Fruit fly (Drosophila melanogaster) S2 (cell line): ENCODE measurements around the gene Vps24.

ENCODE experiments used
- CG8478 ChIP-seq: fragments of >200 bp; optimal IDR thresholded peaks from 2 replicates; lab custom pipeline; 2018
- CTCF ChIP-seq, 2 experiments: fragments of >200 bp; optimal IDR thresholded peaks; 2 replicates each; lab custom pipeline; 2018

DNA sequence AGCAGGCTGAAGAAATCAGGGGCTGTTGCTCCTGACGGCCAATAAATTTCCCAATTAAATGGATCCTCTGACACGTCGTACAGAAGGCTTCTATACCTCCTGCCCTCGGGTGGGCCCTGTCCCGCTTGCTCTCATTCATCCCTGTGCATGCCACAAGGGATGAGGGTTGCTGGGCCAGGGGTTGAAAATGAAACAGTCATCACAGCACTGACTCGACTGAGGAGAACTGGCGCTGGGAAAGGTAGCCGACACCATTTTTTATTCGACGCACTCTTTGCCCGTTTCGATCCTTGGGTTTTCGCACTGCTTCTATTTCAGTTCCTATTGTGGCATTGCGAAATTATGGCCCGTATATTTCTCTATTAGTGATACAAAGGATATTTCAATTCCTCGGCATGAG lies 30.4 kb upstream of the Vps24 start:
- TF ChIP-seq CG8478 (lab: Kevin White, UChicago) (no peak), CTCF (optimal IDR thresholded peaks at IDR 0.05; lab: Kevin White, UChicago) (no peak)
